Fruit fly (Drosophila melanogaster) whole organism, prepupa: ENCODE results near the gene Msp300.

Experiments used
- CG10631 ChIP-seq: fragments of 200-800 bp; sonication (Bioruptor generic); optimal IDR thresholded peaks from 2 replicates; lab custom pipeline; 2016; ENCODE audit warnings: missing biosample characterization, missing genetic modification characterization
- CG11294 ChIP-seq: fragments of 200-800 bp; sonication (Bioruptor generic); IDR thresholded peaks from 2 replicates; pipeline ENCODE4 v1.3.6; 2022; ENCODE audit warnings: missing biosample characterization, missing genetic modification characterization
- CG11902 ChIP-seq: fragments of 200-800 bp; sonication (Bioruptor generic); optimal IDR thresholded peaks from 3 replicates; lab custom pipeline; 2016; ENCODE audit warnings: missing biosample characterization, missing genetic modification characterization
- CG15336 ChIP-seq: fragments of 200-800 bp; sonication (Bioruptor generic); IDR thresholded peaks from 2 replicates; pipeline ENCODE4 v1.3.6; 2022; ENCODE audit warnings: missing biosample characterization, missing genetic modification characterization
- CG1621 ChIP-seq: fragments of 200-800 bp; sonication (Bioruptor generic); optimal IDR thresholded peaks from 3 replicates; lab custom pipeline; 2018; ENCODE audit warnings: missing biosample characterization, mild to moderate bottlenecking, missing genetic modification characterization
- CG16779 ChIP-seq: fragments of 200-800 bp; sonication (Bioruptor generic); optimal IDR thresholded peaks from 3 replicates; lab custom pipeline; 2017; ENCODE audit warnings: missing biosample characterization, mild to moderate bottlenecking, missing genetic modification characterization
- CG3032 ChIP-seq: fragments of 200-800 bp; optimal IDR thresholded peaks from 2 replicates; lab custom pipeline; 2019; ENCODE audit warnings: missing biosample characterization, mild to moderate bottlenecking, missing genetic modification characterization, moderate library complexity
- CG31627 ChIP-seq: fragments of 200-800 bp; sonication (Bioruptor generic); optimal IDR thresholded peaks from 3 replicates; lab custom pipeline; 2016; ENCODE audit warnings: missing biosample characterization, missing genetic modification characterization
- CG32006 ChIP-seq: fragments of 200-800 bp; sonication (Bioruptor generic); optimal IDR thresholded peaks from 3 replicates; lab custom pipeline; 2017; ENCODE audit warnings: missing biosample characterization, mild to moderate bottlenecking, missing genetic modification characterization
- CG34406 ChIP-seq: fragments of 200-800 bp; sonication (Bioruptor generic); optimal IDR thresholded peaks from 3 replicates; lab custom pipeline; 2016; ENCODE audit warnings: missing biosample characterization, missing genetic modification characterization
- CG3919 ChIP-seq: fragments of 200-800 bp; sonication (Bioruptor generic); optimal IDR thresholded peaks from 3 replicates; lab custom pipeline; 2016; ENCODE audit warnings: missing biosample characterization, missing genetic modification characterization
- CG4318 ChIP-seq: fragments of 200-800 bp; sonication (Bioruptor generic); optimal IDR thresholded peaks from 3 replicates; lab custom pipeline; 2017; ENCODE audit warnings: missing biosample characterization, mild to moderate bottlenecking, missing genetic modification characterization
- CG6163 ChIP-seq: fragments of 200-800 bp; sonication (Bioruptor generic); IDR thresholded peaks from 3 replicates; pipeline ENCODE4 v1.3.6; 2022; ENCODE audit warnings: missing biosample characterization, missing genetic modification characterization
- CG6276 ChIP-seq: fragments of 200-800 bp; sonication (Bioruptor generic); optimal IDR thresholded peaks from 2 replicates; lab custom pipeline; 2017; ENCODE audit warnings: missing biosample characterization, mild to moderate bottlenecking, missing genetic modification characterization
- CG6792 ChIP-seq: fragments of 200-800 bp; sonication (Bioruptor generic); optimal IDR thresholded peaks from 3 replicates; lab custom pipeline; 2016; ENCODE audit warnings: missing biosample characterization, missing genetic modification characterization
- CG6808 ChIP-seq: fragments of 200-800 bp; sonication (Bioruptor generic); optimal IDR thresholded peaks from 3 replicates; lab custom pipeline; 2017; ENCODE audit warnings: missing biosample characterization, missing genetic modification characterization, mild to moderate bottlenecking, moderate library complexity, missing genetic modification reagents
- CG6854 ChIP-seq: fragments of 200-800 bp; sonication (Bioruptor generic); optimal IDR thresholded peaks from 2 replicates; lab custom pipeline; 2017; ENCODE audit warnings: missing biosample characterization, mild to moderate bottlenecking, missing genetic modification characterization
- CG7368 ChIP-seq: fragments of 200-800 bp; sonication (Bioruptor generic); optimal IDR thresholded peaks from 3 replicates; lab custom pipeline; 2016; ENCODE audit warnings: missing biosample characterization, missing genetic modification characterization
- CG8319 ChIP-seq: fragments of 200-800 bp; sonication (Bioruptor generic); optimal IDR thresholded peaks from 3 replicates; lab custom pipeline; 2016; ENCODE audit warnings: missing biosample characterization, missing genetic modification characterization
- Eip78C ChIP-seq: fragments of 200-800 bp; sonication (Bioruptor generic); peaks from one replicate; lab custom pipeline; 2016; ENCODE audit warnings: missing biosample characterization, missing genetic modification characterization
- Eip93F ChIP-seq: fragments of 200-800 bp; sonication (Bioruptor generic); optimal IDR thresholded peaks from 2 replicates; lab custom pipeline; 2016; ENCODE audit warnings: missing biosample characterization, mild to moderate bottlenecking, missing genetic modification characterization
- Ets96B ChIP-seq: fragments of 200-800 bp; optimal IDR thresholded peaks from 2 replicates; lab custom pipeline; 2019; ENCODE audit warnings: missing biosample characterization, mild to moderate bottlenecking, missing genetic modification characterization, moderate library complexity
- Gug ChIP-seq: fragments of 200-800 bp; sonication (Bioruptor generic); IDR thresholded peaks from 2 replicates; pipeline ENCODE4 v1.3.6; 2022; ENCODE audit warnings: missing biosample characterization, missing genetic modification characterization
- Hr39 ChIP-seq: fragments of 200-800 bp; sonication (Bioruptor generic); optimal IDR thresholded peaks from 2 replicates; lab custom pipeline; 2016; ENCODE audit warnings: missing biosample characterization, missing genetic modification characterization
- Hr4 ChIP-seq: fragments of 200-800 bp; sonication (Bioruptor generic); optimal IDR thresholded peaks from 3 replicates; lab custom pipeline; 2016; ENCODE audit warnings: missing biosample characterization, missing genetic modification characterization
- Lpt ChIP-seq: fragments of 200-800 bp; sonication (Bioruptor generic); optimal IDR thresholded peaks from 3 replicates; lab custom pipeline; 2016; ENCODE audit warnings: missing biosample characterization, missing genetic modification characterization
- Met ChIP-seq: fragments of 200-800 bp; sonication (Bioruptor generic); optimal IDR thresholded peaks from 3 replicates; lab custom pipeline; 2016; ENCODE audit warnings: missing biosample characterization, missing genetic modification characterization
- Smox ChIP-seq: fragments of 200-800 bp; sonication (Bioruptor generic); optimal IDR thresholded peaks from 3 replicates; lab custom pipeline; 2016; ENCODE audit warnings: missing biosample characterization, missing genetic modification characterization
- Sox14 ChIP-seq: fragments of 200-800 bp; sonication (Bioruptor generic); optimal IDR thresholded peaks from 3 replicates; lab custom pipeline; 2016; ENCODE audit warnings: missing biosample characterization, missing genetic modification characterization
- Sox15 ChIP-seq: fragments of 200-800 bp; sonication (Bioruptor generic); optimal IDR thresholded peaks from 3 replicates; lab custom pipeline; 2016; ENCODE audit warnings: missing biosample characterization, missing genetic modification characterization
- acj6 ChIP-seq: fragments of 200-800 bp; sonication (Bioruptor generic); optimal IDR thresholded peaks from 3 replicates; lab custom pipeline; 2016; ENCODE audit warnings: missing biosample characterization, missing genetic modification characterization
- cyc ChIP-seq: fragments of 200-800 bp; sonication (Bioruptor generic); optimal IDR thresholded peaks from 3 replicates; lab custom pipeline; 2016; ENCODE audit warnings: missing biosample characterization, missing genetic modification characterization
- dsx ChIP-seq: fragments of 200-800 bp; optimal IDR thresholded peaks from 3 replicates; lab custom pipeline; 2019; ENCODE audit warnings: missing biosample characterization, mild to moderate bottlenecking, missing genetic modification characterization, moderate library complexity; ENCODE audit not compliant: poor library complexity, severe bottlenecking
- eg ChIP-seq: fragments of 200-800 bp; sonication (Bioruptor generic); IDR thresholded peaks from 3 replicates; pipeline ENCODE4 v1.3.6; 2022; ENCODE audit warnings: missing biosample characterization, missing genetic modification characterization
- esn ChIP-seq: fragments of 200-800 bp; sonication (Bioruptor generic); optimal IDR thresholded peaks from 2 replicates; lab custom pipeline; 2016; ENCODE audit warnings: missing biosample characterization, mild to moderate bottlenecking, missing genetic modification characterization, moderate library complexity
- fd59A ChIP-seq: fragments of 200-800 bp; sonication (Bioruptor generic); optimal IDR thresholded peaks from 2 replicates; lab custom pipeline; 2017; ENCODE audit warnings: missing biosample characterization, mild to moderate bottlenecking, missing genetic modification characterization, missing genetic modification reagents
- fkh ChIP-seq: fragments of 200-800 bp; sonication (Bioruptor generic); optimal IDR thresholded peaks from 3 replicates; lab custom pipeline; 2017; ENCODE audit warnings: missing biosample characterization, mild to moderate bottlenecking, missing genetic modification characterization, moderate library complexity
- lz ChIP-seq: fragments of 200-800 bp; sonication (Bioruptor generic); optimal IDR thresholded peaks from 3 replicates; lab custom pipeline; 2016; ENCODE audit warnings: missing biosample characterization, missing genetic modification characterization
- net ChIP-seq: fragments of 200-800 bp; sonication (Bioruptor generic); optimal IDR thresholded peaks from 3 replicates; lab custom pipeline; 2016; ENCODE audit warnings: missing biosample characterization, missing genetic modification characterization
- pdm3 ChIP-seq: fragments of 200-800 bp; sonication (Bioruptor generic); optimal IDR thresholded peaks from 3 replicates; lab custom pipeline; 2016; ENCODE audit warnings: missing biosample characterization, missing genetic modification characterization
- salr ChIP-seq, 2 experiments: fragments of 200-800 bp; sonication (Bioruptor generic); optimal IDR thresholded peaks; 3 replicates each; lab custom pipeline; 2016 to 2018; ENCODE audit warnings: missing biosample characterization in 2 of 2, missing genetic modification characterization in 2 of 2, mild to moderate bottlenecking in 1 of 2
- ss ChIP-seq, 2 experiments: fragments of 200-800 bp; sonication (Bioruptor generic); optimal IDR thresholded peaks; 2 replicates in 1 of 2; 3 replicates in 1 of 2; lab custom pipeline; 2017 to 2018; ENCODE audit warnings: mild to moderate bottlenecking in 2 of 2, missing biosample characterization in 2 of 2, missing genetic modification characterization in 2 of 2, moderate library complexity in 1 of 2
- svp ChIP-seq: fragments of 200-800 bp; sonication (Bioruptor generic); peaks from one replicate; lab custom pipeline; 2016; ENCODE audit warnings: missing biosample characterization, missing genetic modification characterization
- topi ChIP-seq: fragments of 200-800 bp; sonication (Bioruptor generic); optimal IDR thresholded peaks from 3 replicates; lab custom pipeline; 2016; ENCODE audit warnings: missing biosample characterization, missing genetic modification characterization
- vri ChIP-seq: fragments of 200-800 bp; sonication (Bioruptor generic); optimal IDR thresholded peaks from 3 replicates; lab custom pipeline; 2016; ENCODE audit warnings: missing biosample characterization, mild to moderate bottlenecking, missing genetic modification characterization

Msp300 gene

dm6 chr2L:5117054-5117453, 16.4 kb downstream of the Msp300 start:
- TF ChIP-seq Sox15 (GFP tag; lab: Kevin White, UChicago) (no peak), esn (GFP tag; lab: Kevin White, UChicago) (peak; percentile 31), CG4318 (GFP tag; lab: Kevin White, UChicago) (no peak), vri (GFP tag; lab: Kevin White, UChicago) (no peak), lz (GFP tag; lab: Kevin White, UChicago) (no peak), Sox14 (GFP tag; lab: Kevin White, UChicago) (no peak), fkh (peak; percentile 56), Eip78C (GFP tag; lab: Kevin White, UChicago) (peak; percentile 61), CG6792 (GFP tag; lab: Kevin White, UChicago) (no peak), CG15336 (no peak), svp (GFP tag; lab: Kevin White, UChicago) (no peak), fd59A (no peak), CG6854 (GFP tag; lab: Kevin White, UChicago) (no peak), CG10631 (GFP tag; lab: Kevin White, UChicago) (no peak), CG1621 (tag; lab: Kevin White, UChicago) (no peak), CG32006 (GFP tag; lab: Kevin White, UChicago) (no peak), CG34406 (GFP tag; lab: Kevin White, UChicago) (no peak), pdm3 (GFP tag; lab: Kevin White, UChicago) (no peak), CG11294 (GFP tag; lab: Robert Waterston, UW) (no peak), Met (GFP tag; lab: Kevin White, UChicago) (no peak), Smox (GFP tag; lab: Kevin White, UChicago) (no peak), CG6276 (GFP tag; lab: Kevin White, UChicago) (no peak), acj6 (GFP tag; lab: Kevin White, UChicago) (peak; percentile 7), topi (GFP tag; lab: Kevin White, UChicago) (no peak), net (GFP tag; lab: Kevin White, UChicago) (no peak), CG3919 (no peak), ss (GFP tag; optimal IDR thresholded peaks at IDR 0.05; lab: Kevin White, UChicago) (no peak), eg (GFP tag; lab: Robert Waterston, UW) (no peak)

dm6 chr2L:5119640-5120039, 19.0 kb downstream of the Msp300 start:
- no peak for TF ChIP-seq Gug (GFP tag; lab: Robert Waterston, UW)
- no peak for TF ChIP-seq CG3032 (tag; lab: Kevin White, UChicago)
- no peak for TF ChIP-seq CG6808 (GFP tag; lab: Kevin White, UChicago)
- no peak for TF ChIP-seq Hr4 (GFP tag; lab: Kevin White, UChicago)
- no peak for TF ChIP-seq Lpt (GFP tag; lab: Kevin White, UChicago)
- no peak for TF ChIP-seq vri (GFP tag; lab: Kevin White, UChicago)
- no peak for TF ChIP-seq CG7368
- no peak for TF ChIP-seq CG3919
- no peak for TF ChIP-seq CG16779 (tag; lab: Kevin White, UChicago)
- TF ChIP-seq CG6163 (GFP tag; lab: Robert Waterston, UW), result no peak
- TF ChIP-seq CG11902, result no peak
- TF ChIP-seq CG15336, result no peak

DNA sequence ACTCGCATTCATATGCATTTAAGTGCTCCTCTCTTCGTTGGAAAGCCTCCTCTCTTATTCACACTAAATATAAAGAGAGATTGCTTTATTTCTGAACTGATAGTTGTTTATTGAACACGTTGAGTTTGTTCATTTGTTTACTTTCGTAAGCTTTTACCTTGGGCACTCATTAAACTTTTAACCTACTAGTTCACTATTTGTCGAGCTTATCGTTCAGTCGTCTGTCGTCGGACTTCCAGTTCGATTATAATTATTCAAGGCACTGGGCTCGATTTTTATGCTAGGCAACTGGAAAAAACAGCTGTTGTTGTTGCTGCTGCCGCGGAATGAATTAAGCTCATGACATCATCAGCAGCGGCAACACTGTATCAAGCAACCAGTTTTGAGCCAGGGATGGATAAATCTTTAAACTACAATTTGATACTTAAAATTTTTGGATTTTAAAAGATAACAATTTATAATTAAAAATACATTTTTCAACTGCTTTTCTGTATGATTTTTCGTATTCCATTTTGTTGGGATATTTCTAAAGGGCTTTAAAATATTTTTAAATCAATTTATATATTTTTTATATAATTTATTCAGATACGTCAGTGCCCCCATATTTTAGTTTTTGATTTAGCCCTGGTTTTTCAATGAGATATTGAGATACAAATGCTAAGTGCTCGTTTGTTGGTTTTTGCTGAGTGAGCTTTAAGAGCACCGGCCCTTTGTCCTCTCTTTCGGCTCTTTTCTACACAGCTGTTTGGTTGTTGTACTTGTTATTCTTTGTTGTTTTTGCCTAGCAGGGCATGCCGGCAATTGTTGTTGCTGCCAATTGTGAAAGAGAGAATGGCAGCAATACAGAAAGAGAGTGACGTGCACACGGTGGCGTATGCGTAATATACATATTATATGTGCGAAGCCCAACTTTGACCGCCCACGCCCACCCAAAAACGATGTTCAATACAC, 44.8 kb downstream of the Msp300 start:
- TF ChIP-seq CG15336 (peak; percentile 98), salr (GFP tag; optimal IDR thresholded peaks at IDR 0.05; lab: Kevin White, UChicago) (peak; percentile 62 to 93), fkh (peak; percentile 69), dsx (peak; percentile 99), cyc (peak; percentile 79), Ets96B (tag; lab: Kevin White, UChicago) (peak; percentile 96), CG31627 (GFP tag; lab: Kevin White, UChicago) (peak; percentile 65), net (GFP tag; lab: Kevin White, UChicago) (peak; percentile 91), Eip93F (peak; percentile 65), topi (GFP tag; lab: Kevin White, UChicago) (peak; percentile 80), svp (GFP tag; lab: Kevin White, UChicago) (peak; percentile 92), Hr39 (GFP tag; lab: Kevin White, UChicago) (peak; percentile 50), CG10631 (GFP tag; lab: Kevin White, UChicago) (peak; percentile 96), CG6792 (GFP tag; lab: Kevin White, UChicago) (peak; percentile 93), lz (GFP tag; lab: Kevin White, UChicago) (peak; percentile 82), CG6808 (GFP tag; lab: Kevin White, UChicago) (peak; percentile 92), Eip78C (GFP tag; lab: Kevin White, UChicago) (peak; percentile 97), CG8319 (GFP tag; lab: Kevin White, UChicago) (peak; percentile 84), CG11294 (GFP tag; lab: Robert Waterston, UW) (peak; percentile 94), CG4318 (GFP tag; lab: Kevin White, UChicago) (peak; percentile 88), CG7368 (peak; percentile 83)
